Worm (Caenorhabditis elegans) whole organism, L4/young adult: Measurements from ENCODE around the gene C55B6.4.

Source experiments
- W03F9.2 ChIP-seq: fragments of 150-350 bp; optimal IDR thresholded peaks from 2 replicates; lab custom pipeline; 2014; ENCODE audit warnings: missing biosample characterization, missing genetic modification characterization
- dao-5 ChIP-seq: sonication (generic microtip); optimal IDR thresholded peaks from 2 replicates; lab custom pipeline; 2016; ENCODE audit warnings: missing genotype, missing genetic modification characterization, moderate library complexity, missing compliant biosample characterization
- him-1 ChIP-seq: sonication (generic microtip); optimal IDR thresholded peaks from 2 replicates; lab custom pipeline; 2016; ENCODE audit warnings: missing genotype, missing genetic modification reagents, missing genetic modification characterization, missing compliant biosample characterization

- TF ChIP-seq him-1 (tag; lab: Kevin White, UChicago) (no peak), W03F9.2 (tag; lab: Kevin White, UChicago) (no peak), dao-5 (tag; lab: Kevin White, UChicago) (no peak)
Observed at ce11 chrX:7143515-7143914, 44.0 kb downstream of the C55B6.4 start, which contains the start of gene alh-10.
